Worm (Caenorhabditis elegans): ENCODE results near the gene F48A11.4.

Gene F48A11.4

ce11 chrII:221212-221611, 4.8 kb upstream of the F48A11.4 start (continued):
- TF ChIP-seq hlh-30 (tag; optimal IDR thresholded peaks at IDR 0.05; ENCODE audit: insufficient read depth) (peak; percentile 99), spr-3 (GFP tag; optimal IDR thresholded peaks at IDR 0.05) (no peak), Y48G9A.11 (GFP tag; IDR thresholded peaks at IDR 0.05) (no peak), fkh-10 (GFP tag; optimal IDR thresholded peaks at IDR 0.05) (no peak), daf-19 (GFP tag; conservative IDR thresholded peaks at IDR 0.05) (no peak), vab-7 (GFP tag; IDR thresholded peaks at IDR 0.05) (no peak), nhr-111 (GFP tag; optimal IDR thresholded peaks at IDR 0.05) (no peak), ceh-32 (tag; optimal IDR thresholded peaks at IDR 0.05; ENCODE audit: poor library complexity) (no peak), lin-15B (tag; optimal IDR thresholded peaks at IDR 0.05) (no peak), mxl-2 (GFP tag; conservative IDR thresholded peaks at IDR 0.05) (no peak), mdl-1 (tag; optimal IDR thresholded peaks at IDR 0.05) (peak; percentile 39 to 92), duxl-1 (tag; optimal IDR thresholded peaks at IDR 0.05; ENCODE audit: poor library complexity) (peak; percentile 35), gei-8 (GFP tag; optimal IDR thresholded peaks at IDR 0.05) (no peak), spr-1 (tag; optimal IDR thresholded peaks at IDR 0.05) (peak; percentile 29), dmd-6 (GFP tag; IDR thresholded peaks at IDR 0.05) (peak; percentile 72), ceh-82 (tag; optimal IDR thresholded peaks at IDR 0.05) (no peak), F10B5.3 (tag; optimal IDR thresholded peaks at IDR 0.05) (no peak), madf-9 (GFP tag; conservative IDR thresholded peaks at IDR 0.05) (no peak), madf-5 (GFP tag; IDR thresholded peaks at IDR 0.05) (no peak), skn-1 (tag; optimal IDR thresholded peaks at IDR 0.05) (no peak), hif-1 (tag; optimal IDR thresholded peaks at IDR 0.05) (peak in 1 of 2 experiments; percentile 59), fos-1 (tag; optimal IDR thresholded peaks at IDR 0.05) (no peak), zip-11 (GFP tag; IDR thresholded peaks at IDR 0.05) (no peak), tag-97 (GFP tag; IDR thresholded peaks at IDR 0.05) (no peak), D1046.2 (GFP tag; IDR thresholded peaks at IDR 0.05) (no peak), F26F4.8 (GFP tag; conservative IDR thresholded peaks at IDR 0.05) (no peak), lin-39 (tag; optimal IDR thresholded peaks at IDR 0.05) (no peak), zag-1 (tag; optimal IDR thresholded peaks at IDR 0.05) (no peak), ceh-62 (tag; optimal IDR thresholded peaks at IDR 0.05) (no peak), lin-29 (GFP tag; IDR thresholded peaks at IDR 0.05) (no peak), dve-1 (tag; optimal IDR thresholded peaks at IDR 0.05; ENCODE audit: insufficient read depth) (peak; percentile 84), zip-2 (tag; optimal IDR thresholded peaks at IDR 0.05) (no peak), T26A8.4 (GFP tag; IDR thresholded peaks at IDR 0.05) (peak; percentile 32), mes-2 (tag; optimal IDR thresholded peaks at IDR 0.05; ENCODE audit: poor library complexity, severe bottlenecking) (peak; percentile 64), snpc-1.2 (GFP tag; IDR thresholded peaks at IDR 0.05) (0 out of 2 replicates have a peak, but pooled peaks have one; percentile 8), pha-4 (GFP tag; IDR thresholded peaks at IDR 0.05) (peak; percentile 55), pha-4 (tag; optimal IDR thresholded peaks at IDR 0.05) (no peak), nhr-237 (tag; optimal IDR thresholded peaks at IDR 0.05) (no peak), zfp-3 (GFP tag; conservative IDR thresholded peaks at IDR 0.05) (no peak), set-16 (GFP tag; IDR thresholded peaks at IDR 0.05) (peak; percentile 86), nhr-6 (tag; optimal IDR thresholded peaks at IDR 0.05) (peak; percentile 68), hlh-11 (tag; optimal IDR thresholded peaks at IDR 0.05) (peak; percentile 91), ZK546.5 (tag; optimal IDR thresholded peaks at IDR 0.05) (no peak), Y5F2A.4 (GFP tag; optimal IDR thresholded peaks at IDR 0.05) (no peak), snpc-4 (tag; optimal IDR thresholded peaks at IDR 0.05) (no peak), nhr-28 (tag; optimal IDR thresholded peaks at IDR 0.05) (peak; percentile 86), mdt-29 (GFP tag; IDR thresholded peaks at IDR 0.05) (peak; percentile 57; the same call in 1 of the 2 replicates), nhr-77 (tag; optimal IDR thresholded peaks at IDR 0.05) (peak; percentile 14), hmg-1.1 (GFP tag; IDR thresholded peaks at IDR 0.05) (peak; percentile 91), arid-1 (GFP tag; conservative IDR thresholded peaks at IDR 0.05) (no peak), T20F7.1 (GFP tag; optimal IDR thresholded peaks at IDR 0.05) (peak; percentile 66), nhr-48 (tag; optimal IDR thresholded peaks at IDR 0.05) (peak; percentile 55)

Data from whole organism, L4 larva.